Fruit fly (Drosophila melanogaster) whole organism, embryonic: ENCODE measurements around the gene Lip2.

Experiments used
- Asciz ChIP-seq: fragments of 200-800 bp; sonication (Bioruptor generic); optimal IDR thresholded peaks from 2 replicates; lab custom pipeline; 2017; ENCODE audit warnings: missing biosample characterization, mild to moderate bottlenecking, missing genetic modification characterization, missing genetic modification reagents
- B-H1 ChIP-seq: fragments of 200-800 bp; sonication (Bioruptor generic); IDR thresholded peaks from 3 replicates; pipeline ENCODE4 v1.3.6; 2022; ENCODE audit warnings: missing biosample characterization, missing genetic modification characterization
- BtbVII ChIP-seq: fragments of 200-800 bp; sonication (Bioruptor generic); optimal IDR thresholded peaks from 3 replicates; lab custom pipeline; 2017; ENCODE audit warnings: missing biosample characterization, mild to moderate bottlenecking, missing genetic modification characterization
- CG10431 ChIP-seq: fragments of 200-800 bp; sonication (Bioruptor generic); optimal IDR thresholded peaks from 3 replicates; lab custom pipeline; 2018; ENCODE audit warnings: missing biosample characterization, mild to moderate bottlenecking, missing genetic modification characterization
- CG10462 ChIP-seq: fragments of 200-800 bp; sonication (Bioruptor generic); optimal IDR thresholded peaks from 2 replicates; lab custom pipeline; 2016; ENCODE audit warnings: missing biosample characterization, missing genetic modification characterization
- CG10565 ChIP-seq: fragments of 200-800 bp; sonication (Bioruptor generic); optimal IDR thresholded peaks from 3 replicates; lab custom pipeline; 2016; ENCODE audit warnings: missing biosample characterization, mild to moderate bottlenecking, missing genetic modification characterization
- CG10654 ChIP-seq: fragments of 200-800 bp; sonication (Bioruptor generic); optimal IDR thresholded peaks from 2 replicates; lab custom pipeline; 2016; ENCODE audit warnings: missing biosample characterization, missing genetic modification characterization
- CG11247 ChIP-seq: fragments of 200-800 bp; sonication (Bioruptor generic); IDR thresholded peaks from 2 replicates; pipeline ENCODE4 v1.3.6; 2022; ENCODE audit warnings: missing biosample characterization, missing genetic modification characterization
- CG11398 ChIP-seq: fragments of 200-800 bp; sonication (Bioruptor generic); optimal IDR thresholded peaks from 2 replicates; lab custom pipeline; 2016; ENCODE audit warnings: missing biosample characterization, missing genetic modification characterization
- CG12071 ChIP-seq: fragments of 200-800 bp; sonication (Bioruptor generic); optimal IDR thresholded peaks from 3 replicates; lab custom pipeline; 2018; ENCODE audit warnings: missing biosample characterization, mild to moderate bottlenecking, missing genetic modification characterization
- CG12155 ChIP-seq: fragments of 200-800 bp; sonication (Bioruptor generic); optimal IDR thresholded peaks from 3 replicates; lab custom pipeline; 2016; ENCODE audit warnings: missing biosample characterization, missing genetic modification characterization
- CG12659 ChIP-seq: fragments of 200-800 bp; sonication (Bioruptor generic); optimal IDR thresholded peaks from 3 replicates; lab custom pipeline; 2017; ENCODE audit warnings: mild to moderate bottlenecking, missing biosample characterization, missing genetic modification reagents, missing genetic modification characterization
- CG14860 ChIP-seq: fragments of 200-800 bp; sonication (Bioruptor generic); IDR thresholded peaks from 3 replicates; pipeline ENCODE4 v1.3.6; 2022; ENCODE audit warnings: missing biosample characterization, missing genetic modification characterization; ENCODE audit not compliant: partially characterized antibody
- CG16815 ChIP-seq: fragments of 200-800 bp; sonication (Bioruptor generic); optimal IDR thresholded peaks from 3 replicates; lab custom pipeline; 2017; ENCODE audit warnings: missing biosample characterization, mild to moderate bottlenecking, missing genetic modification characterization
- CG1792 ChIP-seq: fragments of 200-800 bp; sonication (Bioruptor generic); optimal IDR thresholded peaks from 2 replicates; lab custom pipeline; 2016; ENCODE audit warnings: missing biosample characterization, missing genetic modification characterization
- CG18599 ChIP-seq: fragments of 200-800 bp; sonication (Bioruptor generic); optimal IDR thresholded peaks from 3 replicates; lab custom pipeline; 2017; ENCODE audit warnings: missing biosample characterization, missing genetic modification characterization, mild to moderate bottlenecking, moderate library complexity, missing genetic modification reagents
- CG2120 ChIP-seq: fragments of 200-800 bp; sonication (Bioruptor generic); optimal IDR thresholded peaks from 3 replicates; lab custom pipeline; 2016; ENCODE audit warnings: missing biosample characterization, missing genetic modification characterization
- CG32772 ChIP-seq: fragments of 200-800 bp; sonication (Bioruptor generic); IDR thresholded peaks from 2 replicates; pipeline ENCODE4 v1.3.6; 2022; ENCODE audit warnings: missing biosample characterization, missing genetic modification characterization
- CG33213 ChIP-seq: fragments of 200-800 bp; sonication (Bioruptor generic); optimal IDR thresholded peaks from 3 replicates; lab custom pipeline; 2016; ENCODE audit warnings: missing biosample characterization, missing genetic modification characterization
- CG3407 ChIP-seq: fragments of 200-800 bp; sonication (Bioruptor generic); optimal IDR thresholded peaks from 2 replicates; lab custom pipeline; 2018; ENCODE audit warnings: missing biosample characterization, mild to moderate bottlenecking, missing genetic modification characterization
- CG4282 ChIP-seq: fragments of 200-800 bp; sonication (Bioruptor generic); optimal IDR thresholded peaks from 2 replicates; lab custom pipeline; 2016; ENCODE audit warnings: missing biosample characterization, missing genetic modification characterization
- CG5245 ChIP-seq: fragments of 200-800 bp; sonication (Bioruptor generic); optimal IDR thresholded peaks from 3 replicates; lab custom pipeline; 2016; ENCODE audit warnings: missing biosample characterization, missing genetic modification characterization
- CG6654 ChIP-seq: fragments of 200-800 bp; sonication (Bioruptor generic); optimal IDR thresholded peaks from 2 replicates; lab custom pipeline; 2017; ENCODE audit warnings: missing biosample characterization, mild to moderate bottlenecking, missing genetic modification characterization
- CHES-1-like ChIP-seq: fragments of 200-800 bp; sonication (Bioruptor generic); optimal IDR thresholded peaks from 2 replicates; lab custom pipeline; 2016; ENCODE audit warnings: missing biosample characterization, missing genetic modification characterization
- CoRest ChIP-seq: fragments of 200-800 bp; sonication (Bioruptor generic); optimal IDR thresholded peaks from 3 replicates; lab custom pipeline; 2018; ENCODE audit warnings: missing biosample characterization, mild to moderate bottlenecking, missing genetic modification characterization, moderate library complexity
- D19A ChIP-seq: fragments of 200-800 bp; optimal IDR thresholded peaks from 3 replicates; lab custom pipeline; 2019; ENCODE audit warnings: missing biosample characterization, mild to moderate bottlenecking, missing genetic modification characterization, moderate library complexity
- Dip2 ChIP-seq: fragments of 200-800 bp; sonication (Bioruptor generic); IDR thresholded peaks from 2 replicates; pipeline ENCODE4 v1.3.6; 2022; ENCODE audit warnings: missing biosample characterization, missing genetic modification characterization
- Dip3 ChIP-seq: fragments of 200-800 bp; sonication (Bioruptor generic); optimal IDR thresholded peaks from 3 replicates; lab custom pipeline; 2016; ENCODE audit warnings: missing biosample characterization, missing genetic modification characterization
- Ets97D ChIP-seq: fragments of 200-800 bp; sonication (Bioruptor generic); optimal IDR thresholded peaks from 3 replicates; lab custom pipeline; 2016; ENCODE audit warnings: missing biosample characterization, missing genetic modification characterization
- HLH3B ChIP-seq: fragments of 200-800 bp; sonication (Bioruptor generic); IDR thresholded peaks from 2 replicates; pipeline ENCODE4 v1.3.6; 2022; ENCODE audit warnings: missing biosample characterization, missing genetic modification characterization
- HmgZ ChIP-seq: fragments of 200-800 bp; sonication (Bioruptor generic); optimal IDR thresholded peaks from 2 replicates; lab custom pipeline; 2018; ENCODE audit warnings: missing biosample characterization, mild to moderate bottlenecking, missing genetic modification characterization
- Hmr ChIP-seq: fragments of 200-800 bp; sonication (Bioruptor generic); optimal IDR thresholded peaks from 3 replicates; lab custom pipeline; 2017; ENCODE audit warnings: mild to moderate bottlenecking, missing biosample characterization, missing genetic modification reagents, missing genetic modification characterization
- Optix ChIP-seq: fragments of 200-800 bp; sonication (Bioruptor generic); IDR thresholded peaks from 3 replicates; pipeline ENCODE4 v1.3.6; 2022; ENCODE audit warnings: missing biosample characterization, missing genetic modification characterization
- Ravus ChIP-seq: fragments of 200-800 bp; sonication (Bioruptor generic); IDR thresholded peaks from 2 replicates; pipeline ENCODE4 v1.3.6; 2022; ENCODE audit warnings: missing biosample characterization, missing genetic modification characterization
- Rfx ChIP-seq: fragments of 200-800 bp; sonication (Bioruptor generic); IDR thresholded peaks from 2 replicates; pipeline ENCODE4 v1.3.6; 2022; ENCODE audit warnings: missing biosample characterization, missing genetic modification characterization
- Sin3A ChIP-seq: fragments of >200 bp; optimal IDR thresholded peaks from 2 replicates; lab custom pipeline; 2018
- Stat92E ChIP-seq, 3 experiments: fragments of >200 bp in 2 of 3; fragments of 200-800 bp in 1 of 3; sonication (Bioruptor generic) in 1 of 3; optimal IDR thresholded peaks; 2 replicates each; lab custom pipeline; 2017 to 2019; ENCODE audit warnings: missing biosample characterization in 3 of 3, missing genetic modification characterization in 3 of 3, mild to moderate bottlenecking in 1 of 3, moderate library complexity in 1 of 3
- TFAM ChIP-seq: fragments of 200-800 bp; sonication (Bioruptor generic); optimal IDR thresholded peaks from 2 replicates; lab custom pipeline; 2017; ENCODE audit warnings: missing biosample characterization, missing genetic modification characterization, inconsistent platforms
- Xbp1 ChIP-seq: fragments of 200-800 bp; sonication (Bioruptor generic); optimal IDR thresholded peaks from 3 replicates; lab custom pipeline; 2016; ENCODE audit warnings: missing biosample characterization, mild to moderate bottlenecking, missing genetic modification characterization
- aop ChIP-seq: fragments of 200-800 bp; sonication (Bioruptor generic); IDR thresholded peaks from 2 replicates; pipeline ENCODE4 v1.3.6; 2022; ENCODE audit warnings: missing biosample characterization, missing genetic modification characterization
- cas ChIP-seq: fragments of 200-800 bp; sonication (Bioruptor generic); IDR thresholded peaks from 2 replicates; pipeline ENCODE4 v1.3.6; 2022; ENCODE audit warnings: missing biosample characterization, missing genetic modification characterization
- h ChIP-seq: fragments of >200 bp; optimal IDR thresholded peaks from 2 replicates; lab custom pipeline; 2017
- ind ChIP-seq: fragments of 200-800 bp; sonication (Bioruptor generic); optimal IDR thresholded peaks from 3 replicates; lab custom pipeline; 2016; ENCODE audit warnings: missing biosample characterization, missing genetic modification characterization
- jumu ChIP-seq: fragments of 200-800 bp; sonication (Bioruptor generic); optimal IDR thresholded peaks from 3 replicates; lab custom pipeline; 2016; ENCODE audit warnings: missing biosample characterization, missing genetic modification characterization
- otp ChIP-seq: fragments of 200-800 bp; sonication (Bioruptor generic); IDR thresholded peaks from 3 replicates; pipeline ENCODE4, ENCODE4 v1.3.6; 2022; ENCODE audit warnings: missing biosample characterization, missing genetic modification characterization
- pfk ChIP-seq: fragments of 200-800 bp; sonication (Bioruptor generic); optimal IDR thresholded peaks from 2 replicates; lab custom pipeline; 2018; ENCODE audit warnings: missing biosample characterization, mild to moderate bottlenecking, missing genetic modification characterization, moderate library complexity
- pho ChIP-seq: fragments of 200-800 bp; sonication (Bioruptor generic); optimal IDR thresholded peaks from 2 replicates; lab custom pipeline; 2016; ENCODE audit warnings: missing biosample characterization, missing genetic modification characterization
- pita ChIP-seq: fragments of 200-800 bp; sonication (Bioruptor generic); optimal IDR thresholded peaks from 2 replicates; lab custom pipeline; 2017; ENCODE audit warnings: missing biosample characterization, mild to moderate bottlenecking, missing genetic modification characterization
- row ChIP-seq: fragments of 200-800 bp; sonication (Bioruptor generic); IDR thresholded peaks from 3 replicates; pipeline ENCODE4 v1.3.6; 2022; ENCODE audit warnings: missing biosample characterization, missing genetic modification characterization
- sob ChIP-seq: fragments of 200-800 bp; sonication (Bioruptor generic); IDR thresholded peaks from 2 replicates; pipeline ENCODE4 v1.3.6; 2022; ENCODE audit warnings: missing biosample characterization, missing genetic modification characterization

Lip2 gene

DNA sequence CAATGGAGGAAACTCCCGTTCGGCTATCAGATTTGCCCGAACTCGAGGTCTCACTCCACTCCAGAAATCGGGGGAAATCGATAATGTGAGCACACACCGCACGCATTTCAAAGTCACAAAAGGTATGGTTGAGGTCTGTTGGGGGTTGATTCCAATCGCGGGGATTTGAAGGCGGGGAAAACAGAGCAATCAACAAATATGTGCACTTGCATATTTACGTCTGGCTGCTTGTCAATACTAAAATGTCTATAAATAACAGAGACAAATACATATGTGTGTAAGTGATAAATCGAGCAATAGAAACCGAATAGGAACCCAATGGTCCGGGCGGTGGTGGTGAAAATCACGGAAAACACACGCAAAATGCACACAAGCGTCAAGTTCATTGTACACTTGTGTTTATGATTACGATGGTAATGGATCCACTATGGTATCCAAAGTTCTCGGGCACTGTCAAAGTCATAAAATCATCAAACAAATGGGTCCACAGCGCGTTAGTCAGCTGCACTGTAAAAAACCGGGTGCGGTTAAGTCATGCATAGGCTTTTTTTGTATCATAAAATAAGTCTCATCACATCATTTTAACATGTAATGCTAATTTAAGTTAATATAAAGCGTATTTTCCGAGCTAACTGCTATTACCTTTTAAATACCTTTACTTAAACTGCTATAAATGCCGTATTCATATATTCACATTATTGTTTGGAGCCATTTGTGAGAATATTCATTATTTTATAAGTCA lies 42.8 kb upstream of the Lip2 start (continued):
- TF ChIP-seq Asciz (GFP tag; lab: Kevin White, UChicago) (peak; percentile 93), Optix (GFP tag; lab: Robert Waterston, UW) (peak; percentile 78), ind (GFP tag; lab: Kevin White, UChicago) (peak; percentile 36), CG3407 (peak; percentile 98), CG32772 (GFP tag; lab: Robert Waterston, UW) (peak; percentile 63), BtbVII (GFP tag; lab: Kevin White, UChicago) (peak; percentile 83), CG1792 (GFP tag; lab: Kevin White, UChicago) (peak; percentile 97), CoRest (tag; lab: Kevin White, UChicago) (peak; percentile 89), Sin3A (lab: Kevin White, UChicago) (no peak), D19A (tag; lab: Kevin White, UChicago) (peak; percentile 75), CHES-1-like (GFP tag; lab: Kevin White, UChicago) (peak; percentile 90), CG33213 (GFP tag; lab: Kevin White, UChicago) (peak; percentile 94), CG10462 (GFP tag; lab: Kevin White, UChicago) (peak; percentile 86), CG18599 (GFP tag; lab: Kevin White, UChicago) (peak; percentile 83), CG11247 (GFP tag; lab: Robert Waterston, UW) (peak; percentile 83), CG10431 (GFP tag; lab: Kevin White, UChicago) (peak; percentile 72), CG10565 (GFP tag; lab: Kevin White, UChicago) (peak; percentile 25), otp (GFP tag; lab: Robert Waterston, UW) (peak; percentile 95), Xbp1 (peak; percentile 32), CG4282 (GFP tag; lab: Kevin White, UChicago) (peak; percentile 74), Hmr (GFP tag; lab: Kevin White, UChicago) (peak; percentile 82), CG12155 (GFP tag; lab: Kevin White, UChicago) (peak; percentile 44), TFAM (GFP tag; lab: Kevin White, UChicago) (peak; percentile 80), Ets97D (GFP tag; lab: Kevin White, UChicago) (peak; percentile 54), sob (GFP tag; lab: Robert Waterston, UW) (peak; percentile 86), Ravus (GFP tag; lab: Robert Waterston, UW) (no peak), CG5245 (GFP tag; lab: Kevin White, UChicago) (peak; percentile 84), Dip2 (GFP tag; lab: Robert Waterston, UW) (no peak), CG12659 (GFP tag; lab: Kevin White, UChicago) (peak; percentile 64), Dip3 (GFP tag; lab: Kevin White, UChicago) (no peak), HLH3B (GFP tag; lab: Robert Waterston, UW) (peak; percentile 81), CG16815 (GFP tag; lab: Kevin White, UChicago) (peak; percentile 74), pita (no peak), CG6654 (GFP tag; lab: Kevin White, UChicago) (peak; percentile 69), h (no peak), CG10654 (GFP tag; lab: Kevin White, UChicago) (peak; percentile 92), HmgZ (peak; percentile 77), pho (peak; percentile 55), CG12071 (GFP tag; lab: Kevin White, UChicago) (peak; percentile 86), cas (GFP tag; lab: Robert Waterston, UW) (peak; percentile 20; the same call in 1 of the 2 replicates), aop (GFP tag; lab: Robert Waterston, UW) (0 out of 2 replicates have a peak, but pooled peaks have one; percentile 40), CG2120 (no peak), CG11398 (peak; percentile 96), Stat92E (GFP tag; optimal IDR thresholded peaks at IDR 0.05; lab: Kevin White, UChicago) (peak in 1 of 3 experiments; percentile 31), B-H1 (GFP tag; lab: Robert Waterston, UW) (peak; percentile 55; the same call in 2 of the 3 replicates), row (GFP tag; lab: Robert Waterston, UW) (peak; percentile 42; the same call in 1 of the 3 replicates), CG14860 (GFP tag; lab: Robert Waterston, UW) (no peak), jumu (GFP tag; lab: Kevin White, UChicago) (peak; percentile 83), pfk (peak; percentile 65), Rfx (GFP tag; lab: Robert Waterston, UW) (peak; percentile 54; the same call in 1 of the 2 replicates)
